Fruit fly (Drosophila melanogaster): ENCODE measurements around the gene CheA84a.

dm6 chr3R:8219891-8220290 lies 15.3 kb upstream of the CheA84a start, which contains the start of gene CG18249:
- TF ChIP-seq ttk (optimal IDR thresholded peaks at IDR 0.05) (no peak), h (optimal IDR thresholded peaks at IDR 0.05) (no peak), insv (optimal IDR thresholded peaks at IDR 0.05) (no peak)
